Fruit fly (Drosophila melanogaster) whole organism, embryonic: ENCODE data around the gene enc.
A peak's percentile ranks its signal among the peaks of the same experiment; 100 is the strongest.

Experiments
- Ada2b ChIP-seq: fragments of 200-800 bp; sonication (Bioruptor generic); IDR thresholded peaks from 2 replicates; pipeline ENCODE4 v1.3.6; 2022; ENCODE audit warnings: missing biosample characterization, missing genetic modification characterization
- Asciz ChIP-seq: fragments of 200-800 bp; sonication (Bioruptor generic); optimal IDR thresholded peaks from 2 replicates; lab custom pipeline; 2017; ENCODE audit warnings: missing biosample characterization, mild to moderate bottlenecking, missing genetic modification characterization, missing genetic modification reagents
- Blimp-1 ChIP-seq: fragments of 200-800 bp; sonication (Bioruptor generic); optimal IDR thresholded peaks from 3 replicates; lab custom pipeline; 2018; ENCODE audit warnings: missing biosample characterization, missing genetic modification characterization, mild to moderate bottlenecking, moderate library complexity, missing genetic modification reagents
- CG11093 ChIP-seq: fragments of 200-800 bp; sonication (Bioruptor generic); IDR thresholded peaks from 3 replicates; pipeline ENCODE4 v1.3.6; 2022; ENCODE audit warnings: missing biosample characterization, missing genetic modification characterization
- CG11723 ChIP-seq: fragments of 200-800 bp; sonication (Bioruptor generic); optimal IDR thresholded peaks from 2 replicates; lab custom pipeline; 2017; ENCODE audit warnings: missing biosample characterization, mild to moderate bottlenecking, missing genetic modification characterization
- CG12299 ChIP-seq: fragments of 200-800 bp; sonication (Bioruptor generic); optimal IDR thresholded peaks from 2 replicates; lab custom pipeline; 2018; ENCODE audit warnings: missing biosample characterization, mild to moderate bottlenecking, missing genetic modification characterization
- CG14014 ChIP-seq: fragments of 200-800 bp; sonication (Bioruptor generic); IDR thresholded peaks from 2 replicates; pipeline ENCODE4 v1.3.6; 2022; ENCODE audit warnings: missing biosample characterization, missing genetic modification characterization
- CG14050 ChIP-seq: fragments of 200-800 bp; sonication (Bioruptor generic); IDR thresholded peaks from 3 replicates; pipeline ENCODE4 v1.3.6; 2022; ENCODE audit warnings: missing biosample characterization, missing genetic modification characterization
- CG14441 ChIP-seq: fragments of 200-800 bp; sonication (Bioruptor generic); IDR thresholded peaks from 2 replicates; pipeline ENCODE4 v1.3.6; 2022; ENCODE audit warnings: missing biosample characterization, missing genetic modification characterization
- CG14860 ChIP-seq: fragments of 200-800 bp; sonication (Bioruptor generic); IDR thresholded peaks from 3 replicates; pipeline ENCODE4 v1.3.6; 2022; ENCODE audit warnings: missing biosample characterization, missing genetic modification characterization; ENCODE audit not compliant: partially characterized antibody
- CG17385 ChIP-seq: fragments of 200-800 bp; sonication (Bioruptor generic); optimal IDR thresholded peaks from 3 replicates; lab custom pipeline; 2018; ENCODE audit warnings: missing biosample characterization, mild to moderate bottlenecking, missing genetic modification characterization
- CG17802 ChIP-seq: fragments of 200-800 bp; sonication (Bioruptor generic); optimal IDR thresholded peaks from 2 replicates; lab custom pipeline; 2018; ENCODE audit warnings: missing biosample characterization, mild to moderate bottlenecking, missing genetic modification characterization, moderate library complexity
- CG18476 ChIP-seq: fragments of 200-800 bp; sonication (Bioruptor generic); optimal IDR thresholded peaks from 2 replicates; lab custom pipeline; 2016; ENCODE audit warnings: missing biosample characterization, mild to moderate bottlenecking, missing genetic modification characterization
- CG18599 ChIP-seq: fragments of 200-800 bp; sonication (Bioruptor generic); optimal IDR thresholded peaks from 3 replicates; lab custom pipeline; 2017; ENCODE audit warnings: missing biosample characterization, missing genetic modification characterization, mild to moderate bottlenecking, moderate library complexity, missing genetic modification reagents
- CG2129 ChIP-seq: fragments of 200-800 bp; sonication (Bioruptor generic); IDR thresholded peaks from 2 replicates; pipeline ENCODE4 v1.3.6; 2022; ENCODE audit warnings: missing biosample characterization, missing genetic modification characterization; ENCODE audit not compliant: partially characterized antibody
- CG2202 ChIP-seq: fragments of 200-800 bp; sonication (Bioruptor generic); optimal IDR thresholded peaks from 2 replicates; lab custom pipeline; 2018; ENCODE audit warnings: missing biosample characterization, mild to moderate bottlenecking, missing genetic modification characterization
- CG2678 ChIP-seq: fragments of 200-800 bp; sonication (Bioruptor generic); optimal IDR thresholded peaks from 3 replicates; lab custom pipeline; 2019; ENCODE audit warnings: missing biosample characterization, mild to moderate bottlenecking, missing genetic modification characterization, moderate library complexity
- CG32532 ChIP-seq: fragments of 200-800 bp; sonication (Bioruptor generic); IDR thresholded peaks from 2 replicates; pipeline ENCODE4 v1.3.6; 2022; ENCODE audit warnings: missing biosample characterization, missing genetic modification characterization
- CG34376 ChIP-seq: fragments of 200-800 bp; sonication (Bioruptor generic); optimal IDR thresholded peaks from 2 replicates; lab custom pipeline; 2018; ENCODE audit warnings: missing biosample characterization, mild to moderate bottlenecking, missing genetic modification characterization
- CG42726 ChIP-seq: fragments of 200-800 bp; sonication (Bioruptor generic); IDR thresholded peaks from 2 replicates; pipeline ENCODE4 v1.3.6; 2022; ENCODE audit warnings: missing biosample characterization, missing genetic modification characterization; ENCODE audit not compliant: partially characterized antibody
- CG5180 ChIP-seq: fragments of 200-800 bp; sonication (Bioruptor generic); optimal IDR thresholded peaks from 3 replicates; lab custom pipeline; 2017; ENCODE audit warnings: missing biosample characterization, missing genetic modification characterization, mild to moderate bottlenecking, moderate library complexity, missing genetic modification reagents
- CG7928 ChIP-seq: fragments of 200-800 bp; sonication (Bioruptor generic); optimal IDR thresholded peaks from 2 replicates; lab custom pipeline; 2017; ENCODE audit warnings: missing biosample characterization, mild to moderate bottlenecking, missing genetic modification characterization
- CG7987 ChIP-seq: fragments of 200-800 bp; sonication (Bioruptor generic); optimal IDR thresholded peaks from 2 replicates; lab custom pipeline; 2018; ENCODE audit warnings: missing biosample characterization, mild to moderate bottlenecking, missing genetic modification characterization, moderate library complexity
- CG9215 ChIP-seq: fragments of 200-800 bp; sonication (Bioruptor generic); IDR thresholded peaks from 2 replicates; pipeline ENCODE4 v1.3.6; 2022; ENCODE audit warnings: missing biosample characterization, missing genetic modification characterization
- CTCF ChIP-seq: fragments of 200-800 bp; sonication (Bioruptor generic); optimal IDR thresholded peaks from 2 replicates; lab custom pipeline; 2017; ENCODE audit warnings: missing biosample characterization, mild to moderate bottlenecking, missing genetic modification characterization, moderate library complexity
- D19B ChIP-seq: fragments of 200-800 bp; sonication (Bioruptor generic); optimal IDR thresholded peaks from 2 replicates; lab custom pipeline; 2017; ENCODE audit warnings: missing biosample characterization, mild to moderate bottlenecking, missing genetic modification characterization
- Deaf1 ChIP-seq: fragments of 200-800 bp; optimal IDR thresholded peaks from 3 replicates; lab custom pipeline; 2019; ENCODE audit warnings: missing biosample characterization, mild to moderate bottlenecking, missing genetic modification characterization, moderate library complexity
- Doc3 ChIP-seq: fragments of 200-800 bp; sonication (Bioruptor generic); IDR thresholded peaks from 3 replicates; pipeline ENCODE4 v1.3.6; 2022; ENCODE audit warnings: missing biosample characterization, missing genetic modification characterization; ENCODE audit not compliant: partially characterized antibody
- Fer1 ChIP-seq: fragments of 200-800 bp; sonication (Bioruptor generic); optimal IDR thresholded peaks from 2 replicates; lab custom pipeline; 2017; ENCODE audit warnings: missing biosample characterization, mild to moderate bottlenecking, missing genetic modification characterization
- H2.0 ChIP-seq: fragments of 200-800 bp; sonication (Bioruptor generic); IDR thresholded peaks from 2 replicates; pipeline ENCODE4 v1.3.6; 2022; ENCODE audit warnings: missing biosample characterization, missing genetic modification characterization
- HHEX ChIP-seq: fragments of 200-800 bp; sonication (Bioruptor generic); optimal IDR thresholded peaks from 3 replicates; lab custom pipeline; 2017; ENCODE audit warnings: missing biosample characterization, mild to moderate bottlenecking, missing genetic modification characterization, missing genetic modification reagents
- HLH54F ChIP-seq: fragments of 200-800 bp; sonication (Bioruptor generic); optimal IDR thresholded peaks from 3 replicates; lab custom pipeline; 2016; ENCODE audit warnings: missing biosample characterization, missing genetic modification characterization
- NFAT ChIP-seq: fragments of 200-800 bp; sonication (Bioruptor generic); IDR thresholded peaks from 2 replicates; pipeline ENCODE4 v1.3.6; 2022; ENCODE audit warnings: missing biosample characterization, missing genetic modification characterization
- Poxn ChIP-seq: fragments of 200-800 bp; sonication (Bioruptor generic); IDR thresholded peaks from 2 replicates; pipeline ENCODE4 v1.3.6; 2022; ENCODE audit warnings: missing biosample characterization, missing genetic modification characterization
- Scr ChIP-seq: fragments of 200-800 bp; sonication (Bioruptor generic); IDR thresholded peaks from 2 replicates; pipeline ENCODE4 v1.3.6; 2022; ENCODE audit warnings: missing biosample characterization, missing genetic modification characterization; ENCODE audit not compliant: partially characterized antibody
- ase ChIP-seq: fragments of 200-800 bp; sonication (Bioruptor generic); IDR thresholded peaks from 3 replicates; pipeline ENCODE4 v1.3.6; 2022; ENCODE audit warnings: missing biosample characterization, missing genetic modification characterization
- ato ChIP-seq: fragments of 200-800 bp; sonication (Bioruptor generic); IDR thresholded peaks from 2 replicates; pipeline ENCODE4 v1.3.6; 2022; ENCODE audit warnings: missing biosample characterization, missing genetic modification characterization; ENCODE audit not compliant: partially characterized antibody
- bcd ChIP-seq: fragments of 200-800 bp; sonication (Bioruptor generic); optimal IDR thresholded peaks from 2 replicates; lab custom pipeline; 2017; ENCODE audit warnings: missing biosample characterization, mild to moderate bottlenecking, missing genetic modification characterization
- bowl ChIP-seq: fragments of 200-800 bp; sonication (Bioruptor generic); IDR thresholded peaks from 2 replicates; pipeline ENCODE4 v1.3.6; 2022; ENCODE audit warnings: missing biosample characterization, missing genetic modification characterization
- bsh ChIP-seq, 2 experiments: fragments of 200-800 bp; sonication (Bioruptor generic); optimal IDR thresholded peaks; 2 replicates each; lab custom pipeline; 2017 to 2018; ENCODE audit warnings: mild to moderate bottlenecking in 2 of 2, missing biosample characterization in 2 of 2, missing genetic modification characterization in 2 of 2, moderate library complexity in 1 of 2
- cg ChIP-seq: fragments of 200-800 bp; sonication (Bioruptor generic); optimal IDR thresholded peaks from 3 replicates; lab custom pipeline; 2019; ENCODE audit warnings: missing biosample characterization, mild to moderate bottlenecking, missing genetic modification characterization, moderate library complexity
- dimm ChIP-seq: fragments of 200-800 bp; sonication (Bioruptor generic); IDR thresholded peaks from 2 replicates; pipeline ENCODE4 v1.3.6; 2022; ENCODE audit warnings: missing biosample characterization, missing genetic modification characterization
- dmrt99B ChIP-seq: fragments of 200-800 bp; sonication (Bioruptor generic); optimal IDR thresholded peaks from 2 replicates; lab custom pipeline; 2018; ENCODE audit warnings: missing biosample characterization, mild to moderate bottlenecking, missing genetic modification characterization, moderate library complexity
- nom ChIP-seq: fragments of 200-800 bp; sonication (Bioruptor generic); optimal IDR thresholded peaks from 2 replicates; lab custom pipeline; 2017; ENCODE audit warnings: missing biosample characterization, missing genetic modification characterization, mild to moderate bottlenecking, moderate library complexity, missing genetic modification reagents
- odd ChIP-seq: fragments of 200-800 bp; sonication (Bioruptor generic); optimal IDR thresholded peaks from 2 replicates; lab custom pipeline; 2017; ENCODE audit warnings: missing biosample characterization, mild to moderate bottlenecking, missing genetic modification characterization
- sima ChIP-seq: fragments of 200-800 bp; sonication (Bioruptor generic); optimal IDR thresholded peaks from 2 replicates; lab custom pipeline; 2016; ENCODE audit warnings: missing biosample characterization, missing genetic modification characterization
- sna ChIP-seq: fragments of 200-800 bp; sonication (Bioruptor generic); IDR thresholded peaks from 2 replicates; pipeline ENCODE4 v1.3.6; 2022; ENCODE audit warnings: missing biosample characterization, missing genetic modification characterization; ENCODE audit not compliant: partially characterized antibody
- sug ChIP-seq: fragments of 200-800 bp; optimal IDR thresholded peaks from 2 replicates; lab custom pipeline; 2019; ENCODE audit warnings: missing biosample characterization, mild to moderate bottlenecking, missing genetic modification characterization, moderate library complexity
- tna ChIP-seq: fragments of 200-800 bp; sonication (Bioruptor generic); IDR thresholded peaks from 2 replicates; pipeline ENCODE4 v1.3.6; 2022; ENCODE audit warnings: missing biosample characterization, missing genetic modification characterization; ENCODE audit not compliant: partially characterized antibody

Gene enc

DNA sequence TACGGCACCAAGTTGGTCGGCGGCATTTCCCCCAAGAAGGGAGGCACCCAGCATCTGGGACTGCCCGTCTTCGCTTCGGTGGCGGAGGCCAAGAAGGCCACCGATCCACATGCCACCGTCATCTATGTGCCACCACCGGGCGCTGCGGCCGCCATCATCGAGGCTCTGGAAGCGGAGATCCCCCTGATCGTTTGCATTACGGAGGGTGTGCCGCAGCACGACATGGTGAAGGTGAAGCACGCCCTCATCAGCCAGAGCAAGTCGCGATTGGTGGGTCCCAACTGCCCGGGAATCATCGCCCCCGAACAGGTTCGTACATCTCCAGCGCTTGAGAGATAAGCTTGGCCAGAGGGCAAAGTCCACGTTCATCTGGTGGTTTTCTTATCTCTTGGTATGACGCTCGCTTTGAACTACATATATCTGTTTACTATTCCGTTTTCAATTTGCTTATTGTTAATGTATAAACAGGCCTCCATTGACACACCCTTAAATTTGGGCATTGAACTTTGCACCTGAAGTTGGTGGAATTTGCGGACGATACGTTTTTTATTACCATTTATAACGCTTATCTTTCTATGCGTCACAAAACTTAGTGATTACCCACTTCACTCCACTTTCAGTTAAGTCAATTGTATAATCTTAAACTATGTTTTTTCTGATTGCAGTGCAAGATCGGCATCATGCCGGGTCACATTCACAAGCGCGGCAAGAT lies 1.6 kb upstream of the enc start (continued):
- TF ChIP-seq Scr (GFP tag; lab: Robert Waterston, UW): no peak
- TF ChIP-seq CG14441: no peak
- no peak for TF ChIP-seq CG18476 (GFP tag; lab: Kevin White, UChicago)
- TF ChIP-seq Blimp-1 (GFP tag; lab: Kevin White, UChicago): no peak
- TF ChIP-seq CG2129 (GFP tag; lab: Robert Waterston, UW): no peak
- peak; percentile 63 for TF ChIP-seq sug (tag; lab: Kevin White, UChicago)
- TF ChIP-seq bsh (GFP tag; optimal IDR thresholded peaks at IDR 0.05; lab: Kevin White, UChicago): peak; percentile 6 to 43
- TF ChIP-seq sima (GFP tag; lab: Kevin White, UChicago): no peak
- peak; percentile 46 for TF ChIP-seq Asciz
- TF ChIP-seq CG42726 (GFP tag; lab: Robert Waterston, UW): no peak
- TF ChIP-seq odd (GFP tag; lab: Kevin White, UChicago): peak; percentile 40
- peak; percentile 24 for TF ChIP-seq HHEX (GFP tag; lab: Kevin White, UChicago)
- no peak for TF ChIP-seq CG14014 (GFP tag; lab: Robert Waterston, UW)
- TF ChIP-seq Fer1 (GFP tag; lab: Kevin White, UChicago): peak; percentile 40
- no peak for TF ChIP-seq CG9215
- TF ChIP-seq CG34376: peak; percentile 94
- peak; percentile 17 for TF ChIP-seq CG12299
- TF ChIP-seq CG11723 (GFP tag; lab: Kevin White, UChicago): no peak
- TF ChIP-seq HLH54F (GFP tag; lab: Kevin White, UChicago): no peak
- no peak for TF ChIP-seq dimm (GFP tag; lab: Robert Waterston, UW)
- TF ChIP-seq CG18599: peak; percentile 28
- peak; percentile 97 for TF ChIP-seq nom (GFP tag; lab: Kevin White, UChicago)
- no peak for TF ChIP-seq CG14050 (GFP tag; lab: Robert Waterston, UW)
- peak; percentile 4 for TF ChIP-seq Deaf1
- TF ChIP-seq CG17802 (tag; lab: Kevin White, UChicago): peak; percentile 27
- TF ChIP-seq Doc3 (GFP tag; lab: Robert Waterston, UW): no peak
- TF ChIP-seq ase (GFP tag; lab: Robert Waterston, UW): no peak
- TF ChIP-seq D19B (GFP tag; lab: Kevin White, UChicago): no peak
- no peak for TF ChIP-seq sna
- no peak for TF ChIP-seq Poxn (GFP tag; lab: Robert Waterston, UW)
- TF ChIP-seq CG7928 (GFP tag; lab: Kevin White, UChicago): no peak
- TF ChIP-seq tna: no peak
- no peak for TF ChIP-seq bowl
- peak; percentile 28 for TF ChIP-seq CG2678 (tag; lab: Kevin White, UChicago)
- no peak for TF ChIP-seq CG32532
- TF ChIP-seq dmrt99B (tag; lab: Kevin White, UChicago): peak; percentile 11
- no peak for TF ChIP-seq CG2202 (tag; lab: Kevin White, UChicago)
- no peak for TF ChIP-seq CG14860 (GFP tag; lab: Robert Waterston, UW)
- no peak for TF ChIP-seq cg (GFP tag; lab: Kevin White, UChicago)
- 0 out of 3 replicates have a peak, but pooled peaks have one; percentile 7 for TF ChIP-seq CG11093
- no peak for TF ChIP-seq CG17385 (GFP tag; lab: Kevin White, UChicago)
- peak; percentile 1 for TF ChIP-seq CG7987 (GFP tag; lab: Kevin White, UChicago)
- TF ChIP-seq H2.0 (GFP tag; lab: Robert Waterston, UW): no peak
- TF ChIP-seq bcd (GFP tag; lab: Kevin White, UChicago): no peak
- no peak for TF ChIP-seq Ada2b (GFP tag; lab: Robert Waterston, UW)
- peak; percentile 25 for TF ChIP-seq CG5180
- TF ChIP-seq NFAT (GFP tag; lab: Robert Waterston, UW): no peak
- no peak for TF ChIP-seq CTCF (GFP tag; lab: Kevin White, UChicago)
- TF ChIP-seq ato (GFP tag; lab: Robert Waterston, UW): no peak
